Fruit fly (Drosophila melanogaster) whole organism, pupa: ENCODE data around the gene Tbc1d22.

Experiments used
- CG10348 ChIP-seq: fragments of 200-800 bp; sonication (Bioruptor generic); IDR thresholded peaks from 2 replicates; pipeline ENCODE4 v1.3.6; 2022; ENCODE audit warnings: missing biosample characterization, missing genetic modification characterization
- CG14655 ChIP-seq: fragments of 200-800 bp; sonication (Bioruptor generic); optimal IDR thresholded peaks from 3 replicates; lab custom pipeline; 2017; ENCODE audit warnings: mild to moderate bottlenecking, missing biosample characterization, missing genetic modification reagents, missing genetic modification characterization
- CG17806 ChIP-seq: fragments of 200-800 bp; sonication (Bioruptor generic); optimal IDR thresholded peaks from 2 replicates; lab custom pipeline; 2018; ENCODE audit warnings: missing biosample characterization, mild to moderate bottlenecking, missing genetic modification characterization, moderate library complexity
- CG4496 ChIP-seq: fragments of 200-800 bp; sonication (Bioruptor generic); IDR thresholded peaks from 3 replicates; pipeline ENCODE4 v1.3.6; 2022; ENCODE audit warnings: missing biosample characterization, missing genetic modification characterization
- CG8159 ChIP-seq: fragments of 200-800 bp; sonication (Bioruptor generic); optimal IDR thresholded peaks from 3 replicates; lab custom pipeline; 2018; ENCODE audit warnings: missing biosample characterization, mild to moderate bottlenecking, missing genetic modification characterization, moderate library complexity
- CG9948 ChIP-seq: fragments of 200-800 bp; sonication (Bioruptor generic); optimal IDR thresholded peaks from 2 replicates; lab custom pipeline; 2018; ENCODE audit warnings: missing biosample characterization, mild to moderate bottlenecking, missing genetic modification characterization, moderate library complexity
- EcR ChIP-seq: fragments of 200-800 bp; sonication (Bioruptor generic); optimal IDR thresholded peaks from 3 replicates; lab custom pipeline; 2019; ENCODE audit warnings: missing biosample characterization, missing genetic modification characterization, mild to moderate bottlenecking, moderate library complexity, missing genetic modification reagents
- Snoo ChIP-seq: fragments of 200-800 bp; sonication (Bioruptor generic); optimal IDR thresholded peaks from 3 replicates; lab custom pipeline; 2017; ENCODE audit warnings: missing biosample characterization, mild to moderate bottlenecking, missing genetic modification characterization, inconsistent platforms
- gl ChIP-seq: fragments of 200-800 bp; sonication (Bioruptor generic); optimal IDR thresholded peaks from 2 replicates; lab custom pipeline; 2018; ENCODE audit warnings: missing biosample characterization, mild to moderate bottlenecking, missing genetic modification characterization

- TF ChIP-seq CG4496 (GFP tag; lab: Robert Waterston, UW) (no peak), CG14655 (no peak), CG10348 (GFP tag; lab: Robert Waterston, UW) (no peak), gl (tag; lab: Kevin White, UChicago) (no peak), EcR (GFP tag; lab: Kevin White, UChicago) (peak; percentile 62), CG8159 (tag; lab: Kevin White, UChicago) (no peak), CG9948 (no peak), Snoo (no peak), CG17806 (tag; lab: Kevin White, UChicago) (no peak)
Measured at dm6 chr3R:21090230-21091021, 11.6 kb upstream of the Tbc1d22 start.
